Worm (Caenorhabditis elegans): Measurements from ENCODE around the gene irld-48.

Gene irld-48

DNA sequence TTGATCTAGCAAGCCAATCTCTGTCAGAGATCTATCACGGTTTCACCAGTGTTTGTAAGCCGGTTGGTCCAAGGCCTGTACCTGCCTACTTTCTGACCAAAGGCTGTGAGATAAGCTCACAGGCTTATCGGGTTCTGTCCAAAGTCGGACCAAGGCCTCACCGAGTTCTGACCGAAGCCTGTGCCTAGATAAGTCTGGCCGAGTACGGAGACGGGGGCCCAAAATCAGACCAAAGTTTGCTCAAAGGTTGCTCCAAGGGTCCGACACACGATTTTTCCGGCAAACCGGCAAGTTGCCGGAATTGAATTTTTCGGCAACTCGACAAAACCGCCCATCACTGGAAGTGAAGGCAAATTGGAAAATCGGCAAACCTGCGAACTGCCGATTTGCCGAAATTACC lies 24.3 kb upstream of the irld-48 start:
- TF ChIP-seq elt-1 (tag; optimal IDR thresholded peaks at IDR 0.05) (no peak), eor-1 (tag; optimal IDR thresholded peaks at IDR 0.05) (no peak), hmg-11 (tag; optimal IDR thresholded peaks at IDR 0.05) (no peak), egl-5 (tag; optimal IDR thresholded peaks at IDR 0.05) (no peak), nhr-237 (tag; optimal IDR thresholded peaks at IDR 0.05) (no peak), ceh-28 (tag; optimal IDR thresholded peaks at IDR 0.05) (no peak), nhr-77 (tag; optimal IDR thresholded peaks at IDR 0.05) (no peak), jun-1 (tag; optimal IDR thresholded peaks at IDR 0.05) (no peak), ztf-4 (tag; optimal IDR thresholded peaks at IDR 0.05) (no peak), ztf-11 (tag; optimal IDR thresholded peaks at IDR 0.05) (no peak), nfya-1 (tag; optimal IDR thresholded peaks at IDR 0.05; ENCODE audit: insufficient read depth) (no peak), sea-2 (GFP tag; optimal IDR thresholded peaks at IDR 0.05) (no peak), mml-1 (tag; optimal IDR thresholded peaks at IDR 0.05) (no peak), skn-1 (tag; optimal IDR thresholded peaks at IDR 0.05) (no peak), ceh-82 (tag; optimal IDR thresholded peaks at IDR 0.05) (no peak), fkh-2 (tag; optimal IDR thresholded peaks at IDR 0.05) (no peak)

- TF ChIP-seq ceh-82 (tag; optimal IDR thresholded peaks at IDR 0.05) (no peak), fkh-2 (tag; optimal IDR thresholded peaks at IDR 0.05) (no peak), nhr-23 (tag; optimal IDR thresholded peaks at IDR 0.05) (no peak), unc-62 (GFP tag; optimal IDR thresholded peaks at IDR 0.05) (no peak), nhr-76 (tag; optimal IDR thresholded peaks at IDR 0.05) (no peak), fkh-10 (GFP tag; optimal IDR thresholded peaks at IDR 0.05) (no peak), nhr-237 (tag; optimal IDR thresholded peaks at IDR 0.05) (no peak), ceh-9 (tag; optimal IDR thresholded peaks at IDR 0.05) (no peak), aly-2 (tag; optimal IDR thresholded peaks at IDR 0.05) (no peak), pha-4 (tag; optimal IDR thresholded peaks at IDR 0.05) (no peak), egl-27 (tag; optimal IDR thresholded peaks at IDR 0.05) (no peak), nfya-1 (tag; optimal IDR thresholded peaks at IDR 0.05; ENCODE audit: insufficient read depth) (no peak), nhr-28 (tag; optimal IDR thresholded peaks at IDR 0.05) (no peak), skn-1 (tag; optimal IDR thresholded peaks at IDR 0.05) (no peak), lin-15B (tag; optimal IDR thresholded peaks at IDR 0.05) (no peak)
Measured at ce11 chrII:2934354-2934753, 21.5 kb upstream of the irld-48 start, which contains the start of gene irld-67. TSS of gene irld-67 (minus strand) at chrII:2934454.

ce11 chrII:2937852-2938251 lies 18.0 kb upstream of the irld-48 start, which contains the start of gene irld-65:
TSS of gene irld-65 (minus strand) at chrII:2937952.
- no peak for TF ChIP-seq ztf-4 (tag; optimal IDR thresholded peaks at IDR 0.05)
- no peak for TF ChIP-seq hmg-11 (tag; optimal IDR thresholded peaks at IDR 0.05)
- TF ChIP-seq lin-15B (tag; optimal IDR thresholded peaks at IDR 0.05), result no peak
- TF ChIP-seq nhr-237 (tag; optimal IDR thresholded peaks at IDR 0.05), result no peak
- TF ChIP-seq tbx-2 (tag; optimal IDR thresholded peaks at IDR 0.05), result no peak
- TF ChIP-seq elt-3 (tag; optimal IDR thresholded peaks at IDR 0.05), result no peak
- no peak for TF ChIP-seq skn-1 (tag; optimal IDR thresholded peaks at IDR 0.05)
- TF ChIP-seq egl-27 (tag; optimal IDR thresholded peaks at IDR 0.05), result no peak
- TF ChIP-seq nhr-12 (tag; optimal IDR thresholded peaks at IDR 0.05), result no peak
- TF ChIP-seq ceh-16 (tag; optimal IDR thresholded peaks at IDR 0.05), result no peak
- no peak for TF ChIP-seq elt-1 (tag; optimal IDR thresholded peaks at IDR 0.05)
- no peak for TF ChIP-seq nhr-23 (tag; optimal IDR thresholded peaks at IDR 0.05)
- TF ChIP-seq mdl-1 (tag; optimal IDR thresholded peaks at IDR 0.05), result no peak
- TF ChIP-seq mml-1 (tag; optimal IDR thresholded peaks at IDR 0.05), result no peak
- no peak for TF ChIP-seq fkh-10 (GFP tag; optimal IDR thresholded peaks at IDR 0.05)
- no peak for TF ChIP-seq unc-39 (tag; optimal IDR thresholded peaks at IDR 0.05)
- TF ChIP-seq aly-2 (tag; optimal IDR thresholded peaks at IDR 0.05), result no peak

DNA sequence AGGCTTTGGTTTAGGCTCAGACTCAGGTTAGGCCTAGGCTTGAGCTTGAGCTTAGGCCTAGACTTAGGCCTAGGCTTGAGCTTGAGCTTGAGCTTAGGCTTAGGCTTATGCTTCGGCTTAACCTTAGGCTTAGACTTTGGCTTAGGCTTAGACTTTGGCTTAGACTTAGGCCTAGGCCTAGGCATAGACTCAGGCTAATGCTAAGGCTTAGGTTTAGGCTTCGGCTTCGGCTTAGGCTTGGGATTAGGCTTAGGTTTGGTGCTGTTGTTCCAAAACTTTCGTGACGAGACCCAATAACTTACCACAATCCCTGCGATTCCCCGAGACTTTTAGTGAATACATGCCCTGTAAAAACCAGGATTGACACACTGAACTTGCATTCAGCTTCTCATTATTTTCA lies 16.2 kb upstream of the irld-48 start:
- no peak for TF ChIP-seq pqm-1 (tag; optimal IDR thresholded peaks at IDR 0.05)
- TF ChIP-seq lsy-12 (tag; optimal IDR thresholded peaks at IDR 0.05), result no peak
- no peak for TF ChIP-seq R02D3.7 (tag; optimal IDR thresholded peaks at IDR 0.05)
- TF ChIP-seq nfya-1 (tag; optimal IDR thresholded peaks at IDR 0.05; ENCODE audit: insufficient read depth), result no peak
- TF ChIP-seq skn-1 (tag; optimal IDR thresholded peaks at IDR 0.05), result no peak
- no peak for TF ChIP-seq unc-39 (tag; optimal IDR thresholded peaks at IDR 0.05)
- no peak for TF ChIP-seq pha-4 (tag; optimal IDR thresholded peaks at IDR 0.05)
- TF ChIP-seq hmg-11 (tag; optimal IDR thresholded peaks at IDR 0.05), result no peak
- no peak for TF ChIP-seq ZK546.5 (tag; optimal IDR thresholded peaks at IDR 0.05)
- TF ChIP-seq nhr-25 (tag; optimal IDR thresholded peaks at IDR 0.05), result no peak
- no peak for TF ChIP-seq snpc-4 (tag; optimal IDR thresholded peaks at IDR 0.05)
- TF ChIP-seq nhr-237 (tag; optimal IDR thresholded peaks at IDR 0.05), result no peak
- no peak for TF ChIP-seq nhr-67 (tag; optimal IDR thresholded peaks at IDR 0.05)
- TF ChIP-seq eor-1 (tag; optimal IDR thresholded peaks at IDR 0.05), result no peak
- no peak for TF ChIP-seq nhr-43 (tag; optimal IDR thresholded peaks at IDR 0.05; ENCODE audit: poor library complexity, severe bottlenecking)
- TF ChIP-seq egl-27 (tag; optimal IDR thresholded peaks at IDR 0.05), result no peak
